Fruit fly (Drosophila melanogaster) Kc167 (cell line): ENCODE measurements around the gene Nckx30C.

Experiments used
- Sin3A ChIP-seq: fragments of >200 bp; optimal IDR thresholded peaks from 2 replicates; lab custom pipeline; 2018; ENCODE audit warnings: missing external identifiers
- psq ChIP-seq: fragments of >200 bp; optimal IDR thresholded peaks from 2 replicates; lab custom pipeline; 2017; ENCODE audit warnings: missing external identifiers

dm6 chr2L:9711107-9711585 is 35.1 kb downstream of the Nckx30C start, which contains the start of gene CG4364:
- TF ChIP-seq psq (lab: Kevin White, UChicago) (no peak), Sin3A (no peak)
